Worm (Caenorhabditis elegans): Measurements from ENCODE around the gene ogt-1.
A peak's percentile ranks its signal among the peaks of the same experiment; 100 is the strongest.

The ogt-1 gene

DNA sequence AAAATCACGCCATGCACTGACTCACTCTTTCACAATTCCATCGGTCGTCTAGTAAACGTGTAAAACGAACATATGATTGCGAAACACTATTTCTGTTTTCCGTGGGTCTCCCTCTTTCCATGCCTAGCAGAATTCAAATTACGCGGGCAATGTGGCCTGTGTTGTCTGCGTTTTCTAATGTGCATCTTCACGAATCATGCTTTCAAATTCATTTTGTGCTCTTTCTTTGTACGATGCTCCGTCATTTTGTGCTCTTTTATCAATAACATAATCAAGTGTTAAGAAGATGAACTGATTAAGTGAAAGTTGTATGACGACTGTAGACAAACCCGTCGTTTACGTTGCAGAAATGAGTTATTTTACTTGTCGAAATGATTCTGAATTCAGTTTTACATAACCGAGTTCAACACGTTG, 12.2 kb upstream of the ogt-1 start (continued):
- TF ChIP-seq zip-2 (tag; optimal IDR thresholded peaks at IDR 0.05) (no peak), fkh-10 (GFP tag; optimal IDR thresholded peaks at IDR 0.05) (no peak), spr-3 (GFP tag; optimal IDR thresholded peaks at IDR 0.05) (no peak), R02D3.7 (tag; optimal IDR thresholded peaks at IDR 0.05) (no peak), hmg-1.1 (GFP tag; IDR thresholded peaks at IDR 0.05) (peak; percentile 8; the same call in 1 of the 2 replicates), ceh-32 (tag; optimal IDR thresholded peaks at IDR 0.05; ENCODE audit: poor library complexity) (no peak), nhr-111 (GFP tag; optimal IDR thresholded peaks at IDR 0.05) (no peak), madf-9 (GFP tag; conservative IDR thresholded peaks at IDR 0.05) (no peak), mes-2 (tag; optimal IDR thresholded peaks at IDR 0.05; ENCODE audit: poor library complexity, severe bottlenecking) (peak; percentile 63), set-16 (GFP tag; IDR thresholded peaks at IDR 0.05) (no peak), jun-1 (tag; optimal IDR thresholded peaks at IDR 0.05) (peak; percentile 29), gei-8 (GFP tag; optimal IDR thresholded peaks at IDR 0.05) (peak; percentile 53), ZK337.2 (GFP tag; IDR thresholded peaks at IDR 0.05) (no peak), nhr-237 (tag; optimal IDR thresholded peaks at IDR 0.05) (no peak), zfp-2 (tag; optimal IDR thresholded peaks at IDR 0.05) (no peak), nhr-76 (tag; optimal IDR thresholded peaks at IDR 0.05) (no peak), hlh-30 (tag; optimal IDR thresholded peaks at IDR 0.05; ENCODE audit: insufficient read depth) (peak; percentile 68), hlh-11 (tag; optimal IDR thresholded peaks at IDR 0.05) (peak; percentile 89), ceh-28 (tag; optimal IDR thresholded peaks at IDR 0.05) (no peak), Y75B8A.6 (GFP tag; IDR thresholded peaks at IDR 0.05) (no peak), daf-8 (GFP tag; IDR thresholded peaks at IDR 0.05) (no peak), ztf-11 (tag; optimal IDR thresholded peaks at IDR 0.05) (no peak), lir-3 (tag; optimal IDR thresholded peaks at IDR 0.05) (no peak), dmd-8 (GFP tag; IDR thresholded peaks at IDR 0.05) (no peak), ceh-82 (tag; optimal IDR thresholded peaks at IDR 0.05) (no peak), nhr-28 (tag; optimal IDR thresholded peaks at IDR 0.05) (peak; percentile 87), tag-97 (GFP tag; IDR thresholded peaks at IDR 0.05) (no peak), D1046.2 (GFP tag; IDR thresholded peaks at IDR 0.05) (no peak), lin-1 (GFP tag; IDR thresholded peaks at IDR 0.05) (peak; percentile 67), mxl-2 (GFP tag; conservative IDR thresholded peaks at IDR 0.05) (no peak), php-3 (GFP tag; IDR thresholded peaks at IDR 0.05) (peak; percentile 52), nhr-41 (GFP tag; IDR thresholded peaks at IDR 0.05) (no peak), zfp-3 (GFP tag; conservative IDR thresholded peaks at IDR 0.05) (no peak), ceh-44 (GFP tag; IDR thresholded peaks at IDR 0.05) (no peak), ceh-62 (tag; optimal IDR thresholded peaks at IDR 0.05) (no peak), aly-2 (tag; optimal IDR thresholded peaks at IDR 0.05) (no peak), fos-1 (tag; optimal IDR thresholded peaks at IDR 0.05) (no peak), lin-29 (GFP tag; IDR thresholded peaks at IDR 0.05) (no peak)

DNA sequence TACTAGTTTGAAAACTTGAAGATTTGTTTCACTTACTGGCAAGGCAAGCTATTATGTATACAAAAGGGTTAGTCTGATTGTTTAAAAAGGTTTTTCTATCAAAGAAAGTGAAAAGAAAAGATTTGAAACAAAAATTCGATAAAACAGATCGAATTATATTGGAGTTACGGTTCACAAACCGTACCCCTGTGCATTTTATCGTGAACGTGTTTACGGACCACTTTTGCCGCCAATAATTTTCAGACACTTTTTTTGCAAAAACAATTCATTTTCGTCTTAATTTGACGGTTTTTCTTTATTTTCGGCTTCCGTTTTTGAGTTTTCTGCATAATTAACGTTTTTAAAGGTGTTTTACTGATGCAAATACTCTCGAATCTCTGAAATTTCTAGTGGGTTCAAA, 11.7 kb upstream of the ogt-1 start:
- TF ChIP-seq jun-1 (tag; optimal IDR thresholded peaks at IDR 0.05) (no peak), unc-130 (GFP tag; optimal IDR thresholded peaks at IDR 0.05) (peak; percentile 19), T26A8.4 (GFP tag; IDR thresholded peaks at IDR 0.05) (no peak)

ce11 chrIII:7162065-7162762, 8.6 kb upstream of the ogt-1 start, which contains the start of the genes syf-2 and K04G7.1:
Gene syf-2, minus strand, starts transcription at chrIII:7162115.
Gene K04G7.1, plus strand, starts transcription at chrIII:7162712.
- peak; percentile 53; the same call in 1 of the 2 replicates for TF ChIP-seq ctbp-1 (GFP tag; IDR thresholded peaks at IDR 0.05)
- no peak for TF ChIP-seq ceh-28 (tag; optimal IDR thresholded peaks at IDR 0.05)
- TF ChIP-seq lsy-2 (tag; optimal IDR thresholded peaks at IDR 0.05), result peak; percentile 47 to 96
- no peak for TF ChIP-seq Y105C5A.15 (GFP tag; IDR thresholded peaks at IDR 0.05)
- TF ChIP-seq ceh-44 (GFP tag; IDR thresholded peaks at IDR 0.05), result no peak
- TF ChIP-seq tra-1 (GFP tag; IDR thresholded peaks at IDR 0.05), result 0 out of 2 replicates have a peak, but pooled peaks have one; percentile 57
- TF ChIP-seq T20F7.1 (GFP tag; optimal IDR thresholded peaks at IDR 0.05), result peak; percentile 91
- peak; percentile 28 for TF ChIP-seq nhr-48 (tag; optimal IDR thresholded peaks at IDR 0.05)
- TF ChIP-seq lir-3 (tag; optimal IDR thresholded peaks at IDR 0.05), result no peak
- peak; percentile 48 for TF ChIP-seq nhr-102 (tag; optimal IDR thresholded peaks at IDR 0.05)
- no peak for TF ChIP-seq gei-8 (GFP tag; optimal IDR thresholded peaks at IDR 0.05)
- peak; percentile 59; the same call in 1 of the 2 replicates for TF ChIP-seq T26A8.4 (GFP tag; IDR thresholded peaks at IDR 0.05)
- TF ChIP-seq sdz-12 (GFP tag; optimal IDR thresholded peaks at IDR 0.05), result no peak
- TF ChIP-seq unc-39 (tag; optimal IDR thresholded peaks at IDR 0.05), result no peak
- no peak for TF ChIP-seq zip-11 (GFP tag; IDR thresholded peaks at IDR 0.05)
